Worm (Caenorhabditis elegans) whole organism, L1 larva: ENCODE measurements around the gene nas-11.

Experiments
- C04F5.9 ChIP-seq: sonication (generic microtip); optimal IDR thresholded peaks from 2 replicates; lab custom pipeline; 2016; ENCODE audit warnings: missing genetic modification characterization, missing compliant biosample characterization
- C16A3.4 ChIP-seq: fragments of 150-350 bp; optimal IDR thresholded peaks from 2 replicates; lab custom pipeline; 2014; ENCODE audit warnings: missing biosample characterization, missing genetic modification characterization
- ama-1 ChIP-seq: fragments of 150-350 bp; optimal IDR thresholded peaks from 2 replicates; lab custom pipeline; 2014
- blmp-1 ChIP-seq: fragments of 150-350 bp; optimal IDR thresholded peaks from 2 replicates; lab custom pipeline; 2014; ENCODE audit warnings: missing biosample characterization, missing genetic modification characterization
- ceh-8 ChIP-seq: fragments of 200-800 bp; sonication (Bioruptor generic); optimal IDR thresholded peaks from 2 replicates; lab custom pipeline; 2018; ENCODE audit warnings: mild to moderate bottlenecking, missing genetic modification characterization, moderate library complexity, missing compliant biosample characterization
- ceh-90 ChIP-seq: sonication (generic microtip); optimal IDR thresholded peaks from 2 replicates; lab custom pipeline; 2016; ENCODE audit warnings: missing genetic modification characterization, missing compliant biosample characterization
- ces-1 ChIP-seq: fragments of 150-350 bp; optimal IDR thresholded peaks from 2 replicates; lab custom pipeline; 2014; ENCODE audit warnings: missing biosample characterization, missing genetic modification reagents, missing genetic modification characterization
- dpl-1 ChIP-seq, 3 experiments: fragments of 150-350 bp in 2 of 3; sonication (generic microtip) in 1 of 3; optimal IDR thresholded peaks; 2 replicates each; lab custom pipeline; 2014 to 2017; ENCODE audit warnings: missing biosample characterization in 3 of 3, missing genetic modification characterization in 3 of 3, missing genetic modification reagents in 3 of 3
- dsc-1 ChIP-seq: sonication (generic microtip); optimal IDR thresholded peaks from 2 replicates; lab custom pipeline; 2016; ENCODE audit warnings: mild to moderate bottlenecking, missing genetic modification characterization, missing compliant biosample characterization
- efl-1 ChIP-seq, 4 experiments: fragments of 150-350 bp; optimal IDR thresholded peaks in 3 of 4; peaks in 1 of 4; 1 replicate in 1 of 4; 2 replicates in 3 of 4; lab custom pipeline; 2014; ENCODE audit warnings: missing biosample characterization in 2 of 4, missing genetic modification characterization in 2 of 4, missing genetic modification reagents in 2 of 4
- elt-2 ChIP-seq: sonication (generic microtip); optimal IDR thresholded peaks from 2 replicates; lab custom pipeline; 2016; ENCODE audit warnings: missing genetic modification characterization, mild to moderate bottlenecking, inconsistent platforms, missing compliant biosample characterization, missing genetic modification reagents
- elt-3 ChIP-seq, 6 experiments: fragments of 150-350 bp in 1 of 6; sonication (generic microtip); optimal IDR thresholded peaks; 2 replicates each; lab custom pipeline; 2017 to 2018; ENCODE audit warnings: missing biosample characterization in 6 of 6, missing genetic modification characterization in 6 of 6, inconsistent platforms in 1 of 6
- fkh-10 ChIP-seq: sonication (generic microtip); optimal IDR thresholded peaks from 2 replicates; lab custom pipeline; 2017; ENCODE audit warnings: missing biosample characterization, missing genetic modification reagents, missing genetic modification characterization
- fkh-8 ChIP-seq: sonication (generic microtip); optimal IDR thresholded peaks from 2 replicates; lab custom pipeline; 2016; ENCODE audit warnings: mild to moderate bottlenecking, missing genetic modification characterization, missing compliant biosample characterization
- fos-1 ChIP-seq: fragments of 150-350 bp; optimal IDR thresholded peaks from 2 replicates; lab custom pipeline; 2014; ENCODE audit warnings: missing biosample characterization, missing genetic modification characterization
- grh-1 ChIP-seq: fragments of 200-800 bp; sonication (Bioruptor generic); IDR thresholded peaks from 2 replicates; pipeline ENCODE4 v1.3.6; 2022; ENCODE audit warnings: missing genetic modification reagents, missing genetic modification characterization, missing compliant biosample characterization
- irx-1 ChIP-seq: sonication (generic microtip); optimal IDR thresholded peaks from 2 replicates; lab custom pipeline; 2016; ENCODE audit warnings: missing genetic modification characterization, missing compliant biosample characterization
- lin-13 ChIP-seq: fragments of 150-350 bp; optimal IDR thresholded peaks from 2 replicates; lab custom pipeline; 2014; ENCODE audit warnings: missing biosample characterization, missing genetic modification reagents, missing genetic modification characterization
- lin-14 ChIP-seq: fragments of 200-800 bp; sonication (Bioruptor generic); optimal IDR thresholded peaks from 2 replicates; lab custom pipeline; 2018; ENCODE audit warnings: mild to moderate bottlenecking, missing genetic modification characterization, moderate library complexity, missing compliant biosample characterization
- lin-35 ChIP-seq, 2 experiments: fragments of 150-350 bp; optimal IDR thresholded peaks; 2 replicates each; lab custom pipeline; 2014; ENCODE audit warnings: missing biosample characterization in 2 of 2, missing genetic modification characterization in 2 of 2, missing genetic modification reagents in 2 of 2
- lin-39 ChIP-seq: fragments of 150-350 bp; optimal IDR thresholded peaks from 2 replicates; lab custom pipeline; 2014; ENCODE audit warnings: missing biosample characterization, missing genetic modification reagents, missing genetic modification characterization
- lir-3 ChIP-seq: sonication (generic microtip); optimal IDR thresholded peaks from 2 replicates; lab custom pipeline; 2016; ENCODE audit warnings: mild to moderate bottlenecking, missing genetic modification characterization, moderate library complexity, missing compliant biosample characterization; ENCODE audit not compliant: poor library complexity
- lsy-2 ChIP-seq, 2 experiments: fragments of 150-350 bp; optimal IDR thresholded peaks; 2 replicates each; lab custom pipeline; 2014; ENCODE audit warnings: missing biosample characterization in 2 of 2, missing genetic modification characterization in 2 of 2
- mef-2 ChIP-seq: fragments of 150-350 bp; optimal IDR thresholded peaks from 2 replicates; lab custom pipeline; 2014; ENCODE audit warnings: missing biosample characterization, missing genetic modification characterization
- mep-1 ChIP-seq: fragments of 150-350 bp; optimal IDR thresholded peaks from 2 replicates; lab custom pipeline; 2014; ENCODE audit warnings: missing biosample characterization, missing genetic modification characterization
- nhr-11 ChIP-seq: fragments of 150-350 bp; optimal IDR thresholded peaks from 2 replicates; lab custom pipeline; 2014; ENCODE audit warnings: missing biosample characterization, missing genetic modification characterization
- nhr-12 ChIP-seq: sonication (generic microtip); optimal IDR thresholded peaks from 2 replicates; lab custom pipeline; 2017; ENCODE audit warnings: missing biosample characterization, missing genetic modification characterization
- nhr-19 ChIP-seq: fragments of 200-800 bp; sonication (Bioruptor generic); conservative IDR thresholded peaks from 2 replicates; pipeline ENCODE4 v1.3.6; 2022; ENCODE audit warnings: missing genetic modification characterization, missing compliant biosample characterization
- nhr-20 ChIP-seq: sonication (generic microtip); optimal IDR thresholded peaks from 2 replicates; lab custom pipeline; 2016; ENCODE audit warnings: mild to moderate bottlenecking, missing genetic modification characterization, missing compliant biosample characterization
- nhr-47 ChIP-seq: sonication (generic microtip); optimal IDR thresholded peaks from 2 replicates; lab custom pipeline; 2016; ENCODE audit warnings: mild to moderate bottlenecking, missing genetic modification characterization, moderate library complexity, missing compliant biosample characterization
- nhr-71 ChIP-seq: sonication (generic microtip); optimal IDR thresholded peaks from 2 replicates; lab custom pipeline; 2016; ENCODE audit warnings: mild to moderate bottlenecking, missing genetic modification characterization, moderate library complexity, missing compliant biosample characterization
- nhr-77 ChIP-seq: fragments of 150-350 bp; optimal IDR thresholded peaks from 2 replicates; lab custom pipeline; 2014; ENCODE audit warnings: missing biosample characterization, missing genetic modification characterization
- nhr-84 ChIP-seq: sonication (generic microtip); optimal IDR thresholded peaks from 2 replicates; lab custom pipeline; 2017; ENCODE audit warnings: missing biosample characterization, missing genetic modification characterization
- nhr-85 ChIP-seq: sonication (generic microtip); peaks from one replicate; lab custom pipeline; 2016; ENCODE audit warnings: missing genetic modification characterization, inconsistent platforms, missing compliant biosample characterization
- nhr-90 ChIP-seq: sonication (generic microtip); optimal IDR thresholded peaks from 2 replicates; lab custom pipeline; 2016; ENCODE audit warnings: mild to moderate bottlenecking, missing genetic modification characterization, missing compliant biosample characterization; ENCODE audit not compliant: poor library complexity
- pag-3 ChIP-seq: sonication (generic microtip); optimal IDR thresholded peaks from 2 replicates; lab custom pipeline; 2017; ENCODE audit warnings: missing genetic modification characterization, mild to moderate bottlenecking, missing compliant biosample characterization, antibody characterized with exemption, borderline replicate concordance; ENCODE audit not compliant: insufficient read depth
- rnt-1 ChIP-seq: sonication (generic microtip); optimal IDR thresholded peaks from 2 replicates; lab custom pipeline; 2016; ENCODE audit warnings: mild to moderate bottlenecking, missing genetic modification characterization, moderate library complexity, missing compliant biosample characterization
- snu-23 ChIP-seq: sonication (generic microtip); optimal IDR thresholded peaks from 2 replicates; lab custom pipeline; 2016; ENCODE audit warnings: missing genetic modification characterization, missing compliant biosample characterization
- sup-37 ChIP-seq: fragments of 200-800 bp; sonication (Bioruptor generic); optimal IDR thresholded peaks from 2 replicates; lab custom pipeline; 2018; ENCODE audit warnings: mild to moderate bottlenecking, missing genetic modification characterization, missing compliant biosample characterization
- swsn-7 ChIP-seq: sonication (generic microtip); optimal IDR thresholded peaks from 2 replicates; lab custom pipeline; 2016; ENCODE audit warnings: missing genetic modification characterization, missing compliant biosample characterization
- tbx-2 ChIP-seq: sonication (generic microtip); optimal IDR thresholded peaks from 2 replicates; lab custom pipeline; 2016; ENCODE audit warnings: missing genetic modification characterization, missing compliant biosample characterization
- unc-130 ChIP-seq: fragments of 150-350 bp; optimal IDR thresholded peaks from 2 replicates; lab custom pipeline; 2017; ENCODE audit warnings: missing biosample characterization, missing genetic modification characterization, inconsistent platforms
- unc-86 ChIP-seq: sonication (generic microtip); optimal IDR thresholded peaks from 2 replicates; lab custom pipeline; 2016; ENCODE audit warnings: missing genetic modification characterization, missing compliant biosample characterization
- unc-98 ChIP-seq: fragments of 200-800 bp; sonication (Bioruptor generic); IDR thresholded peaks from 2 replicates; pipeline ENCODE4 v1.3.6; 2022; ENCODE audit warnings: missing genetic modification characterization, missing compliant biosample characterization
- vab-15 ChIP-seq: sonication (generic microtip); optimal IDR thresholded peaks from 2 replicates; lab custom pipeline; 2017; ENCODE audit warnings: missing genotype, mild to moderate bottlenecking, missing genetic modification characterization, missing compliant biosample characterization
- xbp-1 ChIP-seq: sonication (generic microtip); optimal IDR thresholded peaks from 2 replicates; lab custom pipeline; 2016; ENCODE audit warnings: missing genetic modification characterization, missing compliant biosample characterization
- ztf-11 ChIP-seq, 2 experiments: sonication (generic microtip); optimal IDR thresholded peaks; 2 replicates each; lab custom pipeline; 2016 to 2017; ENCODE audit warnings: missing genetic modification characterization in 2 of 2, missing biosample characterization in 1 of 2, missing compliant biosample characterization in 1 of 2
- ztf-4 ChIP-seq: fragments of 150-350 bp; optimal IDR thresholded peaks from 2 replicates; lab custom pipeline; 2014; ENCODE audit warnings: missing biosample characterization, missing genetic modification characterization

nas-11 gene

DNA sequence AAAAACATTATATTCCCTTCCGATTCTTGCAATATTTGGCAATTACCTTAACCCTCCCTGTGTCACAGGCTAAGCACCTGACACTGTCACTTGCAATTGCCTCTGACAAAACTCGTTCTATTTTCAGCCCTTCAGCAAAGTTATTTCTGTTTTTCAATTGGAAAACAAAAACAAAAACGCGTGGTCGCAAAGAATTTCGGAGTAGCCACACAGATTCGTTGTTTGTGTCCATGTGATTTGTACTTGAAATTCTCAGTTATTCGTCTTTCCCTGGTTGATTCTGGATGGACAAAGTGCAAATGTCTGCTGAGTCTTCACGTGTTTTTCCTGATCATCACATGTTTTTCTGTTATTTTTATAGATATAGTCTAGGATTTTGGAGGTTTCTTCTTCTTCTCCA lies 22.1 kb downstream of the nas-11 start:
- no peak for TF ChIP-seq C04F5.9 (tag; lab: Kevin White, UChicago)
- TF ChIP-seq tbx-2 (tag; lab: Kevin White, UChicago), result peak; percentile 44
- no peak for TF ChIP-seq ces-1
- TF ChIP-seq snu-23 (GFP tag; lab: Kevin White, UChicago), result peak; percentile 59
- TF ChIP-seq mef-2 (tag; lab: Kevin White, UChicago), result peak; percentile 76
- TF ChIP-seq fkh-8 (tag; lab: Kevin White, UChicago), result peak; percentile 30
- TF ChIP-seq lin-13, result peak; percentile 29
- TF ChIP-seq elt-2 (tag; lab: Kevin White, UChicago), result no peak
- peak; percentile 36 to 77 for TF ChIP-seq lsy-2 (tag; optimal IDR thresholded peaks at IDR 0.05; lab: Kevin White, UChicago)
- no peak for TF ChIP-seq sup-37
- peak in 2 of 6 experiments; percentile 16 to 63 for TF ChIP-seq elt-3 (tag; optimal IDR thresholded peaks at IDR 0.05; lab: Kevin White, UChicago)
- peak; percentile 46 for TF ChIP-seq rnt-1 (tag; lab: Kevin White, UChicago)
- TF ChIP-seq grh-1 (GFP tag; lab: Robert Waterston, UW), result peak; percentile 39; the same call in 1 of the 2 replicates
- TF ChIP-seq nhr-71 (tag; lab: Kevin White, UChicago), result peak; percentile 88
- peak; percentile 78 for TF ChIP-seq nhr-85 (tag; lab: Kevin White, UChicago)
- TF ChIP-seq xbp-1 (tag; lab: Kevin White, UChicago), result peak; percentile 39
- TF ChIP-seq ztf-4 (tag; lab: Kevin White, UChicago), result peak; percentile 41
- TF ChIP-seq nhr-47, result peak; percentile 39
- TF ChIP-seq lin-35 (GFP tag; optimal IDR thresholded peaks at IDR 0.05; lab: Kevin White, UChicago), result peak in 1 of 2 experiments; percentile 71
- TF ChIP-seq unc-130 (tag; lab: Kevin White, UChicago), result peak; percentile 76
- TF ChIP-seq nhr-19 (GFP tag; lab: Robert Waterston, UW), result peak; percentile 79
- TF ChIP-seq nhr-77, result no peak
- peak; percentile 65 for TF ChIP-seq nhr-84 (tag; lab: Kevin White, UChicago)
- TF ChIP-seq nhr-20 (tag; lab: Kevin White, UChicago), result peak; percentile 77
- TF ChIP-seq nhr-90 (tag; lab: Kevin White, UChicago), result peak; percentile 8
- no peak for TF ChIP-seq nhr-12 (tag; lab: Kevin White, UChicago)
- peak; percentile 16 for TF ChIP-seq blmp-1 (tag; lab: Kevin White, UChicago)
- TF ChIP-seq lir-3 (tag; lab: Kevin White, UChicago), result peak; percentile 36
- TF ChIP-seq vab-15, result peak; percentile 69
- TF ChIP-seq unc-98 (GFP tag; lab: Robert Waterston, UW), result no peak
- peak; percentile 80 for TF ChIP-seq lin-14 (GFP tag; lab: Kevin White, UChicago)
- TF ChIP-seq nhr-11 (tag; lab: Kevin White, UChicago), result peak; percentile 32
- TF ChIP-seq irx-1 (tag; lab: Kevin White, UChicago), result peak; percentile 0
- TF ChIP-seq dpl-1 (GFP tag; optimal IDR thresholded peaks at IDR 0.05; lab: Kevin White, UChicago), result peak in 1 of 3 experiments; percentile 29
- no peak for TF ChIP-seq ama-1 (lab: Kevin White, UChicago)
- peak; percentile 61 for TF ChIP-seq mep-1 (tag; lab: Kevin White, UChicago)
- no peak for TF ChIP-seq ceh-90 (tag; lab: Kevin White, UChicago)
- TF ChIP-seq C16A3.4, result peak; percentile 39

DNA sequence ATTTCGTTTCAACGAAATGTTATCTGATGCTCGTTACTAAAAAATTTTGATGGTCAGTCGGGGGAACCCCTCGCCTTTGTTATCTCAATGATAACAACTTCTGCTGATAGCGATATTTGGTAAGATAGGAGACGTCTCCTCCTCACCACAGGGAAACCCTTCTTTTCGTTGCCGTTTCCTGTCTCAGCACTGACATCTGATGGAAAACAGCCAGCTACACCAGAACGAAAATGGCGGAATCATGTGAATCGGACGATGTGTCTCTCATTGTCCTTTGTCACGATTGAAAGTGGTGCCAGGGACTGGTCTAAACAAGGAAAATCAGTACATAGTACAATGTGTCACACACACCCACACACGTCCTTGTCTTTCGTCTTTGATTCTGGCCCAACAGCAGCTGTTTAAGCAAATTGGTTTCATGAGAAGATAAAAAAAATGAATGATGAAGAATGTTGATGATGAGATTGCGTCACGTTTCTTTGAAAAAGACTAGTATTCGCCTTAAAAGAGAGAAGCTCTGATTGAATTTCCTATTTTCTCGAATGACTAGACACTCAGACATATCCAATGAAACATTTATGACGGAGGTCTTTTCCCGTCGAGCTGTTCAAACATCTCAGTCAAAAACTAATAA lies 23.1 kb downstream of the nas-11 start:
- TF ChIP-seq ceh-8 (no peak), lir-3 (tag; lab: Kevin White, UChicago) (peak; percentile 37), efl-1 (optimal IDR thresholded peaks at IDR 0.05; lab: Kevin White, UChicago) (peak in 1 of 2 experiments; percentile 26), efl-1 (GFP tag; optimal IDR thresholded peaks at IDR 0.05 in 1 of 2; lab: Kevin White, UChicago) (peak in 1 of 2 experiments; percentile 45), dsc-1 (tag; lab: Kevin White, UChicago) (peak; percentile 68), ztf-11 (tag; optimal IDR thresholded peaks at IDR 0.05; lab: Kevin White, UChicago) (peak in 1 of 2 experiments; percentile 11), fkh-10 (GFP tag; lab: Kevin White, UChicago) (peak; percentile 73), fkh-8 (tag; lab: Kevin White, UChicago) (peak; percentile 94), nhr-19 (GFP tag; lab: Robert Waterston, UW) (peak; percentile 70), rnt-1 (tag; lab: Kevin White, UChicago) (peak; percentile 21), nhr-11 (tag; lab: Kevin White, UChicago) (peak; percentile 31), elt-2 (tag; lab: Kevin White, UChicago) (peak; percentile 88), pag-3 (tag; lab: Kevin White, UChicago) (no peak), lin-39 (tag; lab: Kevin White, UChicago) (no peak), lin-14 (GFP tag; lab: Kevin White, UChicago) (peak; percentile 93), fos-1 (tag; lab: Kevin White, UChicago) (peak; percentile 2), C16A3.4 (peak; percentile 45), dpl-1 (GFP tag; optimal IDR thresholded peaks at IDR 0.05; lab: Kevin White, UChicago) (peak in 1 of 3 experiments; percentile 17), lin-35 (GFP tag; optimal IDR thresholded peaks at IDR 0.05; lab: Kevin White, UChicago) (peak in 1 of 2 experiments; percentile 76), lsy-2 (tag; optimal IDR thresholded peaks at IDR 0.05; lab: Kevin White, UChicago) (peak; percentile 32 to 62), unc-86 (tag; lab: Kevin White, UChicago) (peak; percentile 40), blmp-1 (tag; lab: Kevin White, UChicago) (peak; percentile 89), swsn-7 (tag; lab: Kevin White, UChicago) (peak; percentile 64), elt-3 (tag; optimal IDR thresholded peaks at IDR 0.05; lab: Kevin White, UChicago) (peak; percentile 94 to 99 (median 98))
